Worm (Caenorhabditis elegans): ENCODE results near the gene shk-1.

- TF ChIP-seq him-1 (tag; optimal IDR thresholded peaks at IDR 0.05) (no peak), W03F9.2 (tag; optimal IDR thresholded peaks at IDR 0.05) (no peak)
These were observed 5.0 kb upstream of the shk-1 start, which contains the start of gene Y53C12B.7 for ce11 chrII:9753056-9753455.
